Fruit fly (Drosophila melanogaster) whole organism, larva: ENCODE measurements around the gene CG4896.

Source experiments
- noc ChIP-seq: fragments of 200-800 bp; sonication (Bioruptor generic); optimal IDR thresholded peaks from 3 replicates; lab custom pipeline; 2019; ENCODE audit warnings: missing biosample characterization, mild to moderate bottlenecking, missing genetic modification characterization, moderate library complexity

Gene CG4896

dm6 chr2L:1157679-1158518 lies 19.6 kb upstream of the CG4896 start, which contains the start of gene capt:
Gene capt, minus strand, starts transcription at chr2L:1158262.
- peak; percentile 35 for TF ChIP-seq noc

dm6 chr2L:1158519-1159319 lies 18.8 kb upstream of the CG4896 start, which contains the start of gene Tango14:
Gene Tango14, plus strand, starts transcription at chr2L:1158661.
- no peak for TF ChIP-seq noc

dm6 chr2L:1163538-1164143 lies 13.8 kb upstream of the CG4896 start, which contains the start of gene CG5080:
Gene CG5080, minus strand, starts transcription at chr2L:1163886.
- no peak for TF ChIP-seq noc

- TF ChIP-seq noc, result no peak
These were observed 13.2 kb upstream of the CG4896 start, which contains the start of gene IntS14 for dm6 chr2L:1164294-1164693. Gene IntS14, plus strand, starts transcription at chr2L:1164443.

dm6 chr2L:1166326-1166725 lies 11.2 kb upstream of the CG4896 start, which contains the start of gene CG14341:
Gene CG14341, plus strand, starts transcription at chr2L:1166506.
- no peak for TF ChIP-seq noc

dm6 chr2L:1169867-1170415 lies 7.5 kb upstream of the CG4896 start, which contains the start of the genes CG31922 and Plap:
Gene CG31922, plus strand, starts transcription at chr2L:1170181.
Gene Plap, minus strand, starts transcription at chr2L:1170365.
- TF ChIP-seq noc, result peak; percentile 72

- no peak for TF ChIP-seq noc
These were observed 4.8 kb upstream of the CG4896 start, which contains the start of the genes Charon and CG4887 for dm6 chr2L:1172704-1173107. Gene Charon, minus strand, starts transcription at chr2L:1172805. Gene CG4887, plus strand, starts transcription at chr2L:1173009.

dm6 chr2L:1183799-1184198 lies 6.3 kb downstream of the CG4896 start, which contains the start of the genes CG5126 and Tgt:
Gene CG5126, minus strand, starts transcription at chr2L:1184020.
Gene Tgt, plus strand, starts transcription at chr2L:1184065.
- TF ChIP-seq noc, result no peak

dm6 chr2L:1185642-1186497 lies 8.4 kb downstream of the CG4896 start, which contains the start of gene CG5001:
Gene CG5001, plus strand, starts transcription at chr2L:1185757.
- TF ChIP-seq noc, result peak; percentile 64

dm6 chr2L:1199166-1199565 lies 21.7 kb downstream of the CG4896 start, which contains the start of the genes CG5139 and CG43348:
Gene CG5139, minus strand, starts transcription at chr2L:1199266.
Gene CG43348, plus strand, starts transcription at chr2L:1199412.
- TF ChIP-seq noc, result no peak

dm6 chr2L:1199912-1200721 lies 22.6 kb downstream of the CG4896 start, which contains the start of the genes CG43349 and CG5011:
Gene CG43349, plus strand, starts transcription at chr2L:1200205.
Gene CG5011, plus strand, starts transcription at chr2L:1200671.
- no peak for TF ChIP-seq noc

dm6 chr2L:1201396-1201837 lies 23.9 kb downstream of the CG4896 start:
- TF ChIP-seq noc, result no peak

dm6 chr2L:1202445-1202844 lies 25.0 kb downstream of the CG4896 start:
- TF ChIP-seq noc, result no peak

- TF ChIP-seq noc, result no peak
These were observed 26.4 kb downstream of the CG4896 start, which contains the start of gene CG14342 for dm6 chr2L:1203915-1204314. Gene CG14342, plus strand, starts transcription at chr2L:1204215.
